Worm (Caenorhabditis elegans) whole organism, early embryonic: Measurements from ENCODE around the gene C12D8.9.

ENCODE experiments used
- B0310.2 ChIP-seq: sonication (generic microtip); optimal IDR thresholded peaks from 2 replicates; lab custom pipeline; 2016; ENCODE audit warnings: mild to moderate bottlenecking, missing genetic modification characterization, missing compliant biosample characterization
- hnd-1 ChIP-seq: sonication (generic microtip); optimal IDR thresholded peaks from 2 replicates; lab custom pipeline; 2016; ENCODE audit warnings: missing genetic modification characterization, missing compliant biosample characterization

DNA sequence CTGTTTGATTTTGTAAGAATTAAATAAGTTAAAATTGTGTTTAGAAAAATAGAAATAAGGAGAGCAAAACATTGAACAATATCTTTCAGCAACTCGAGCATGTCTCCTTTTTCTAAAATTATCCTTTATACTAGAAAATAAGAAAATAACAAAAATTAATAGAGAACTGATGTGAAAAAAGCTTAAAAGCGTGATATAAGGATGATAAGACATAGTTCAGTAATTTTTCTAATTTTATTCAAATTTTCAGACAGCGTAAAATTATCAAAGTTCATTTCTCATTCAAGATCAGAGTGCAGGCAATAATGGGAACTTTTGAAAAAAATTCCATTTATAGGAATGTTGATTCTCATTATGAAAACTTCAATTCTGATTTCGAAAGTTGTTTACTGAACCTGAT, 9.7 kb downstream of the C12D8.9 start, which contains the start of gene str-182:
- TF ChIP-seq hnd-1 (tag; lab: Kevin White, UChicago) = no peak
- TF ChIP-seq B0310.2 (tag; lab: Kevin White, UChicago) = no peak
